Worm (Caenorhabditis elegans) whole organism, L4 larva: ENCODE results near the gene K09E4.4.
"Not testable (repeated sequence)": the region's sequence is repeated elsewhere in the genome, so short reads cannot be mapped to it uniquely, and the experiment has no call there.

Source experiments
- T26A8.4 ChIP-seq: fragments of 200-800 bp; sonication (Bioruptor generic); IDR thresholded peaks from 2 replicates; pipeline ENCODE4 v1.3.6; 2022; ENCODE audit warnings: missing genetic modification characterization, missing compliant biosample characterization
- aha-1 ChIP-seq: fragments of 150-350 bp; peaks from one replicate; lab custom pipeline; 2014; ENCODE audit warnings: missing biosample characterization, missing genetic modification characterization
- ama-1 ChIP-seq: fragments of 150-350 bp; optimal IDR thresholded peaks from 2 replicates; lab custom pipeline; 2014; ENCODE audit warnings: inconsistent platforms, mixed read lengths
- arid-1 ChIP-seq: fragments of 200-800 bp; sonication (Bioruptor generic); conservative IDR thresholded peaks from 2 replicates; pipeline ENCODE4 v1.3.6; 2022; ENCODE audit warnings: missing genetic modification reagents, missing genetic modification characterization, missing compliant biosample characterization
- ceh-20 ChIP-seq: fragments of 200-800 bp; sonication (Bioruptor generic); IDR thresholded peaks from 2 replicates; pipeline ENCODE4 v1.3.6; 2022; ENCODE audit warnings: missing genetic modification reagents, missing genetic modification characterization, missing compliant biosample characterization
- ceh-44 ChIP-seq: fragments of 200-800 bp; sonication (Bioruptor generic); IDR thresholded peaks from 2 replicates; pipeline ENCODE4 v1.3.6; 2022; ENCODE audit warnings: missing genetic modification reagents, missing genetic modification characterization, missing compliant biosample characterization
- ceh-82 ChIP-seq: sonication (generic microtip); optimal IDR thresholded peaks from 2 replicates; lab custom pipeline; 2017; ENCODE audit warnings: missing biosample characterization, missing genetic modification characterization
- ctbp-1 ChIP-seq: fragments of 200-800 bp; sonication (Bioruptor generic); IDR thresholded peaks from 2 replicates; pipeline ENCODE4 v1.3.6; 2022; ENCODE audit warnings: missing genetic modification reagents, missing genetic modification characterization, missing compliant biosample characterization
- daf-16 ChIP-seq, 3 experiments: sonication (generic microtip); optimal IDR thresholded peaks; 2 replicates each; lab custom pipeline; 2016 to 2017; ENCODE audit warnings: missing genetic modification characterization in 3 of 3, missing genetic modification reagents in 3 of 3, mild to moderate bottlenecking in 2 of 3, missing compliant biosample characterization in 2 of 3, missing biosample characterization in 1 of 3, moderate library complexity in 1 of 3
- dmd-6 ChIP-seq: fragments of 200-800 bp; sonication (Bioruptor generic); IDR thresholded peaks from 2 replicates; pipeline ENCODE4 v1.3.6; 2022; ENCODE audit warnings: missing genetic modification reagents, missing genetic modification characterization, missing compliant biosample characterization
- dmd-9 ChIP-seq: fragments of 200-800 bp; sonication (Bioruptor generic); IDR thresholded peaks from 2 replicates; pipeline ENCODE4 v1.3.6; 2022; ENCODE audit warnings: missing genetic modification reagents, missing genetic modification characterization, missing compliant biosample characterization
- dpl-1 ChIP-seq: fragments of 150-350 bp; optimal IDR thresholded peaks from 2 replicates; lab custom pipeline; 2014; ENCODE audit warnings: missing biosample characterization, missing genetic modification reagents, missing genetic modification characterization
- dve-1 ChIP-seq: sonication (generic microtip); optimal IDR thresholded peaks from 2 replicates; lab custom pipeline; 2017; ENCODE audit warnings: antibody characterized with exemption, mild to moderate bottlenecking, missing genetic modification characterization, missing compliant biosample characterization; ENCODE audit not compliant: insufficient read depth
- egl-43 ChIP-seq: fragments of 200-800 bp; sonication (Bioruptor generic); IDR thresholded peaks from 2 replicates; pipeline ENCODE4 v1.3.6; 2022; ENCODE audit warnings: missing genetic modification reagents, missing genetic modification characterization, missing compliant biosample characterization
- fos-1 ChIP-seq: fragments of 150-350 bp; optimal IDR thresholded peaks from 2 replicates; lab custom pipeline; 2014; ENCODE audit warnings: missing biosample characterization, missing genetic modification characterization
- hif-1 ChIP-seq, 2 experiments: sonication (generic microtip); optimal IDR thresholded peaks; 2 replicates each; lab custom pipeline; 2016 to 2017; ENCODE audit warnings: missing compliant biosample characterization in 2 of 2, missing genetic modification characterization in 2 of 2, missing genetic modification reagents in 2 of 2, missing genotype in 2 of 2, mild to moderate bottlenecking in 1 of 2
- hlh-11 ChIP-seq: fragments of 200-800 bp; sonication (Bioruptor generic); optimal IDR thresholded peaks from 2 replicates; lab custom pipeline; 2018; ENCODE audit warnings: mild to moderate bottlenecking, missing genetic modification characterization, missing compliant biosample characterization
- hlh-30 ChIP-seq: sonication (generic microtip); optimal IDR thresholded peaks from 2 replicates; lab custom pipeline; 2017; ENCODE audit warnings: antibody characterized with exemption, mild to moderate bottlenecking, missing genetic modification characterization, missing compliant biosample characterization; ENCODE audit not compliant: insufficient read depth
- hmg-1.1 ChIP-seq: fragments of 200-800 bp; sonication (Bioruptor generic); IDR thresholded peaks from 2 replicates; pipeline ENCODE4 v1.3.6; 2022; ENCODE audit warnings: missing genetic modification reagents, missing genetic modification characterization, missing compliant biosample characterization
- jun-1 ChIP-seq: fragments of 150-350 bp; optimal IDR thresholded peaks from 2 replicates; lab custom pipeline; 2014; ENCODE audit warnings: missing biosample characterization, missing genetic modification reagents, missing genetic modification characterization
- lim-7 ChIP-seq: fragments of 200-800 bp; sonication (Bioruptor generic); IDR thresholded peaks from 2 replicates; pipeline ENCODE4 v1.3.6; 2022; ENCODE audit warnings: missing genetic modification characterization, missing compliant biosample characterization
- lin-1 ChIP-seq: fragments of 200-800 bp; sonication (Bioruptor generic); IDR thresholded peaks from 2 replicates; pipeline ENCODE4 v1.3.6; 2022; ENCODE audit warnings: missing genetic modification reagents, missing genetic modification characterization, missing compliant biosample characterization
- lin-29 ChIP-seq: fragments of 200-800 bp; sonication (Bioruptor generic); IDR thresholded peaks from 2 replicates; pipeline ENCODE4 v1.3.6; 2022; ENCODE audit warnings: missing genetic modification reagents, missing genetic modification characterization, missing compliant biosample characterization
- lin-38 ChIP-seq: fragments of 200-800 bp; sonication (Bioruptor generic); IDR thresholded peaks from 2 replicates; pipeline ENCODE4 v1.3.6; 2022; ENCODE audit warnings: missing genetic modification reagents, missing genetic modification characterization, missing compliant biosample characterization
- lin-39 ChIP-seq: fragments of 150-350 bp; optimal IDR thresholded peaks from 2 replicates; lab custom pipeline; 2014; ENCODE audit warnings: missing biosample characterization, missing genetic modification reagents, missing genetic modification characterization
- lsy-2 ChIP-seq, 2 experiments: fragments of 150-350 bp in 1 of 2; sonication (generic microtip) in 1 of 2; optimal IDR thresholded peaks; 2 replicates each; lab custom pipeline; 2014 to 2017; ENCODE audit warnings: missing biosample characterization in 2 of 2, missing genetic modification characterization in 2 of 2
- madf-5 ChIP-seq, 2 experiments: fragments of 200-800 bp; sonication (Bioruptor generic); IDR thresholded peaks; 2 replicates each; pipeline ENCODE4 v1.3.6; 2022; ENCODE audit warnings: missing compliant biosample characterization in 2 of 2, missing genetic modification characterization in 2 of 2
- madf-9 ChIP-seq: fragments of 200-800 bp; sonication (Bioruptor generic); conservative IDR thresholded peaks from 2 replicates; pipeline ENCODE4 v1.3.6; 2022; ENCODE audit warnings: missing genetic modification reagents, missing genetic modification characterization, missing compliant biosample characterization
- mep-1 ChIP-seq: fragments of 150-350 bp; sonication (generic microtip); optimal IDR thresholded peaks from 3 replicates; lab custom pipeline; 2014; ENCODE audit warnings: missing biosample characterization, missing genetic modification characterization
- mes-2 ChIP-seq: sonication (generic microtip); optimal IDR thresholded peaks from 2 replicates; lab custom pipeline; 2016; ENCODE audit warnings: missing genotype, mild to moderate bottlenecking, missing genetic modification characterization, missing compliant biosample characterization; ENCODE audit not compliant: poor library complexity, severe bottlenecking
- nhr-102 ChIP-seq: sonication (generic microtip); optimal IDR thresholded peaks from 2 replicates; lab custom pipeline; 2016; ENCODE audit warnings: mild to moderate bottlenecking, missing genetic modification characterization, moderate library complexity, missing compliant biosample characterization
- nhr-237 ChIP-seq: sonication (generic microtip); optimal IDR thresholded peaks from 2 replicates; lab custom pipeline; 2017; ENCODE audit warnings: missing biosample characterization, missing genetic modification characterization
- nhr-25 ChIP-seq: sonication (generic microtip); optimal IDR thresholded peaks from 2 replicates; lab custom pipeline; 2017; ENCODE audit warnings: missing genetic modification characterization, mild to moderate bottlenecking, missing compliant biosample characterization, antibody characterized with exemption, moderate library complexity, borderline replicate concordance; ENCODE audit not compliant: insufficient read depth
- nhr-42 ChIP-seq: fragments of 200-800 bp; sonication (Bioruptor generic); IDR thresholded peaks from 2 replicates; pipeline ENCODE4 v1.3.6; 2022; ENCODE audit warnings: missing genetic modification characterization, missing compliant biosample characterization
- nhr-77 ChIP-seq: fragments of 150-350 bp; optimal IDR thresholded peaks from 2 replicates; lab custom pipeline; 2014; ENCODE audit warnings: missing biosample characterization, missing genetic modification characterization
- pha-4 ChIP-seq, 2 experiments: fragments of 150-350 bp in 1 of 2; fragments of 200-800 bp in 1 of 2; sonication (Bioruptor generic) in 1 of 2; IDR thresholded peaks in 1 of 2; optimal IDR thresholded peaks in 1 of 2; 2 replicates each; pipeline versions ENCODE4 v1.3.6 to Lab custom; 2014 to 2022; ENCODE audit warnings: missing genetic modification characterization in 2 of 2, missing genetic modification reagents in 2 of 2, missing biosample characterization in 1 of 2, missing compliant biosample characterization in 1 of 2
- php-3 ChIP-seq: fragments of 200-800 bp; sonication (Bioruptor generic); IDR thresholded peaks from 2 replicates; pipeline ENCODE4 v1.3.6; 2022; ENCODE audit warnings: missing genetic modification reagents, missing genetic modification characterization, missing compliant biosample characterization
- rbr-2 ChIP-seq: sonication (generic microtip); optimal IDR thresholded peaks from 2 replicates; lab custom pipeline; 2016; ENCODE audit warnings: missing genotype, missing genetic modification characterization, missing compliant biosample characterization
- saeg-2 ChIP-seq: fragments of 200-800 bp; sonication (Bioruptor generic); IDR thresholded peaks from 2 replicates; pipeline ENCODE4 v1.3.6; 2022; ENCODE audit warnings: missing genetic modification reagents, missing genetic modification characterization, missing compliant biosample characterization
- set-16 ChIP-seq: fragments of 200-800 bp; sonication (Bioruptor generic); IDR thresholded peaks from 2 replicates; pipeline ENCODE4 v1.3.6; 2022; ENCODE audit warnings: missing genetic modification reagents, missing genetic modification characterization, missing compliant biosample characterization
- spr-3 ChIP-seq: fragments of 200-800 bp; sonication (Bioruptor generic); optimal IDR thresholded peaks from 2 replicates; lab custom pipeline; 2018; ENCODE audit warnings: mild to moderate bottlenecking, missing genetic modification characterization, missing compliant biosample characterization
- tra-1 ChIP-seq: fragments of 200-800 bp; sonication (Bioruptor generic); IDR thresholded peaks from 2 replicates; pipeline ENCODE4 v1.3.6; 2022; ENCODE audit warnings: missing genetic modification reagents, missing genetic modification characterization, missing compliant biosample characterization
- unc-130 ChIP-seq: sonication (generic microtip); optimal IDR thresholded peaks from 2 replicates; lab custom pipeline; 2016; ENCODE audit warnings: missing genetic modification reagents, missing genetic modification characterization, missing compliant biosample characterization
- vab-7 ChIP-seq: fragments of 200-800 bp; sonication (Bioruptor generic); IDR thresholded peaks from 2 replicates; pipeline ENCODE4 v1.3.6; 2022; ENCODE audit warnings: missing genetic modification reagents, missing genetic modification characterization, missing compliant biosample characterization

The K09E4.4 gene

DNA sequence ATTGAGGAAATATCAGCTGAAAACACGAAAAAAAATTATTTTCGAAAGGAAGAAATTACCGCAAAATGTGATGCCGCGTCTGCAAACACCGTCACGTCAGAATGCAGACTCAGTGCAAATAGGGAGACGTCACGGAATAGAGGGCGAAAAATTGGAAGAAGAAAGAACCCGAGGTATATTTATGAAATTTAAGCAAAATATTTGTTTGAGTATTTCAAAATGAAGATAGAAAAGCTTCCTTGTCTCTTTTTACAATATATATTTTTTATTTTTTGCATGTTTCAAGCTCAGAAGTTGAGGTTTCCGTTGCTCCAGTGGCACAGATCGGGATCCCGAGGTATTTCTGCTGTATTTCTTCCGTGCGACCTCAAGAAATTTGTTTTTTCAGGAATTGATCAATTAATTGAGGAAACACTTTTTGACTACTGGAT, 21.9 kb upstream of the K09E4.4 start, which contains the start of gene W03H9.2 (continued):
- TF ChIP-seq ctbp-1 (GFP tag; lab: Robert Waterston, UW), result 0 out of 2 replicates have a peak, but pooled peaks have one; percentile 40

DNA sequence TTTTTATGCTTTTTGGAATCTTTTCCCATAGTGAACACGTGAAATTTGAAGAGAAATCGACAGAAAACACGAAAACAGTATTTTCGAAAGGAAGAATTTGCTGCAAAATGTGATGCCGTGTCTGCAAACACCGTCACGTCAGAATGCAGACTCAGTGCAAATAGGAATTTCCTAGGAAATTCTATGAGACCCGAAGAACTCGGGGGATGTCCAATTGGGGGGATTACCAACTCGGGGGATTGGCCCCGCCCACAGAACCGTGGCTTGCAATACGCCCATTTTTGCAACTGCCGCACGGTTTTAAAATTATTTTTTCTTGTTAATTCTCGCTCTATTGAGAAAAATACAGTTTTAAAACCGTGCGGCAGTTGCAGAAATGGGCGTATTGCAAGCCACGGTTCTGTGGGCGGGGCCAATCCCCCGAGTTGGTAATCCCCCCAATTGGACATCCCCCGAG, 20.2 kb upstream of the K09E4.4 start, which contains the start of gene cacn-1:
Gene cacn-1, minus strand, starts transcription at position 51 of the 457 bp plus-strand sequence.
- TF ChIP-seq lin-38 (GFP tag; lab: Robert Waterston, UW), result peak; percentile 87
- TF ChIP-seq ceh-20, result peak; percentile 67
- peak; percentile 89 for TF ChIP-seq nhr-42 (GFP tag; lab: Robert Waterston, UW)
- peak; percentile 50 for TF ChIP-seq nhr-102
- TF ChIP-seq arid-1 (GFP tag; lab: Robert Waterston, UW), result peak; percentile 52; the same call in 1 of the 2 replicates
- 0 out of 2 replicates have a peak, but pooled peaks have one; percentile 52 for TF ChIP-seq dmd-9
- peak; percentile 56; the same call in 1 of the 2 replicates for TF ChIP-seq lim-7 (GFP tag; lab: Robert Waterston, UW)
- TF ChIP-seq daf-16 (GFP tag; optimal IDR thresholded peaks at IDR 0.05; lab: Kevin White, UChicago); pha-4 (tag; optimal IDR thresholded peaks at IDR 0.05; lab: Kevin White, UChicago): not testable (repeated sequence)
- TF ChIP-seq daf-16 (tag; optimal IDR thresholded peaks at IDR 0.05; lab: Kevin White, UChicago), result peak; percentile 15
- TF ChIP-seq mep-1 (tag; lab: Kevin White, UChicago), result peak; percentile 34
- TF ChIP-seq hmg-1.1, result peak; percentile 84
- TF ChIP-seq unc-130, result peak; percentile 13
- TF ChIP-seq mes-2 (tag; lab: Kevin White, UChicago), result peak; percentile 87
- peak; percentile 11; the same call in 1 of the 2 replicates for TF ChIP-seq php-3
- TF ChIP-seq tra-1 (GFP tag; lab: Robert Waterston, UW), result 0 out of 2 replicates have a peak, but pooled peaks have one; percentile 18
- TF ChIP-seq pha-4 (GFP tag; IDR thresholded peaks at IDR 0.05; lab: Robert Waterston, UW), result peak; percentile 60; the same call in 1 of the 2 replicates
- peak; percentile 47; the same call in 1 of the 2 replicates for TF ChIP-seq ceh-44 (GFP tag; lab: Robert Waterston, UW)
- TF ChIP-seq hlh-11 (tag; lab: Kevin White, UChicago), result peak; percentile 18
- peak; percentile 22 for TF ChIP-seq hlh-30
- TF ChIP-seq T26A8.4 (GFP tag; lab: Robert Waterston, UW), result peak; percentile 72
- 0 out of 2 replicates have a peak, but pooled peaks have one; percentile 46 for TF ChIP-seq ctbp-1 (GFP tag; lab: Robert Waterston, UW)
- peak in 1 of 2 experiments; percentile 63 for TF ChIP-seq lsy-2 (tag; optimal IDR thresholded peaks at IDR 0.05; lab: Kevin White, UChicago)
- peak; percentile 46 for TF ChIP-seq dmd-6 (GFP tag; lab: Robert Waterston, UW)
- TF ChIP-seq lin-1 (GFP tag; lab: Robert Waterston, UW), result 0 out of 2 replicates have a peak, but pooled peaks have one; percentile 22
- TF ChIP-seq dpl-1 (GFP tag; lab: Kevin White, UChicago), result peak; percentile 48
- TF ChIP-seq vab-7 (GFP tag; lab: Robert Waterston, UW), result peak; percentile 60; the same call in 1 of the 2 replicates
- 0 out of 4 replicates have a peak, but pooled peaks of 1 of the 2 experiments have one; percentile 31 for TF ChIP-seq madf-5 (GFP tag; IDR thresholded peaks at IDR 0.05; lab: Robert Waterston, UW)
- TF ChIP-seq egl-43 (GFP tag; lab: Robert Waterston, UW), result peak; percentile 71; the same call in 1 of the 2 replicates
- TF ChIP-seq nhr-77 (tag; lab: Kevin White, UChicago), result peak; percentile 51
- peak; percentile 33 for TF ChIP-seq rbr-2 (tag; lab: Kevin White, UChicago)
- TF ChIP-seq dve-1, result peak; percentile 53
- TF ChIP-seq saeg-2 (GFP tag; lab: Robert Waterston, UW), result 0 out of 2 replicates have a peak, but pooled peaks have one; percentile 50
- peak; percentile 41; the same call in 1 of the 2 replicates for TF ChIP-seq madf-9 (GFP tag; lab: Robert Waterston, UW)

- TF ChIP-seq ama-1 (lab: Kevin White, UChicago) (no peak), fos-1 (tag; lab: Kevin White, UChicago) (no peak), jun-1 (tag; lab: Kevin White, UChicago) (no peak), set-16 (peak; percentile 88), lin-39 (tag; lab: Kevin White, UChicago) (no peak), nhr-237 (tag; lab: Kevin White, UChicago) (no peak), lin-38 (GFP tag; lab: Robert Waterston, UW) (no peak), spr-3 (GFP tag; lab: Kevin White, UChicago) (no peak), lin-29 (GFP tag; lab: Robert Waterston, UW) (no peak), aha-1 (tag; lab: Kevin White, UChicago) (peak; percentile 77), ceh-82 (tag; lab: Kevin White, UChicago) (no peak), nhr-25 (tag; lab: Kevin White, UChicago) (no peak), hif-1 (tag; optimal IDR thresholded peaks at IDR 0.05; lab: Kevin White, UChicago) (no peak)
Observed at ce11 chrII:14138849-14139419, 17.0 kb upstream of the K09E4.4 start.
